Fruit fly (Drosophila melanogaster) whole organism, embryonic: ENCODE data around the gene CG6296.

Source experiments
- Blimp-1 ChIP-seq: fragments of 200-800 bp; sonication (Bioruptor generic); optimal IDR thresholded peaks from 3 replicates; lab custom pipeline; 2018; ENCODE audit warnings: missing biosample characterization, missing genetic modification characterization, mild to moderate bottlenecking, moderate library complexity, missing genetic modification reagents
- CG10321 ChIP-seq: fragments of 200-800 bp; sonication (Bioruptor generic); IDR thresholded peaks from 2 replicates; pipeline ENCODE4 v1.3.6; 2022; ENCODE audit warnings: missing biosample characterization, missing genetic modification characterization
- CG10366 ChIP-seq: fragments of 200-800 bp; sonication (Bioruptor generic); IDR thresholded peaks from 2 replicates; pipeline ENCODE4 v1.3.6; 2022; ENCODE audit warnings: missing biosample characterization, missing genetic modification characterization
- CG10654 ChIP-seq: fragments of 200-800 bp; sonication (Bioruptor generic); optimal IDR thresholded peaks from 2 replicates; lab custom pipeline; 2016; ENCODE audit warnings: missing biosample characterization, missing genetic modification characterization
- CG10979 ChIP-seq: fragments of 200-800 bp; sonication (Bioruptor generic); optimal IDR thresholded peaks from 2 replicates; lab custom pipeline; 2018; ENCODE audit warnings: missing biosample characterization, mild to moderate bottlenecking, missing genetic modification characterization, moderate library complexity
- CG11695 ChIP-seq: fragments of 200-800 bp; sonication (Bioruptor generic); IDR thresholded peaks from 3 replicates; pipeline ENCODE4 v1.3.6; 2022; ENCODE audit warnings: missing biosample characterization, missing genetic modification characterization
- CG12942 ChIP-seq: fragments of 200-800 bp; sonication (Bioruptor generic); optimal IDR thresholded peaks from 3 replicates; lab custom pipeline; 2016; ENCODE audit warnings: missing biosample characterization, missing genetic modification characterization
- CG15073 ChIP-seq: fragments of 200-800 bp; sonication (Bioruptor generic); optimal IDR thresholded peaks from 2 replicates; lab custom pipeline; 2016; ENCODE audit warnings: missing biosample characterization, missing genetic modification characterization
- CG1602 ChIP-seq: fragments of 200-800 bp; sonication (Bioruptor generic); optimal IDR thresholded peaks from 3 replicates; lab custom pipeline; 2016; ENCODE audit warnings: missing biosample characterization, missing genetic modification characterization
- CG17359 ChIP-seq: fragments of 200-800 bp; sonication (Bioruptor generic); optimal IDR thresholded peaks from 3 replicates; lab custom pipeline; 2018; ENCODE audit warnings: missing biosample characterization, mild to moderate bottlenecking, missing genetic modification characterization, moderate library complexity
- CG17568 ChIP-seq: fragments of 200-800 bp; sonication (Bioruptor generic); optimal IDR thresholded peaks from 2 replicates; lab custom pipeline; 2018; ENCODE audit warnings: missing biosample characterization, mild to moderate bottlenecking, missing genetic modification characterization, moderate library complexity
- CG2129 ChIP-seq: fragments of 200-800 bp; sonication (Bioruptor generic); IDR thresholded peaks from 2 replicates; pipeline ENCODE4 v1.3.6; 2022; ENCODE audit warnings: missing biosample characterization, missing genetic modification characterization; ENCODE audit not compliant: partially characterized antibody
- CG31441 ChIP-seq: fragments of 200-800 bp; sonication (Bioruptor generic); IDR thresholded peaks from 2 replicates; pipeline ENCODE4 v1.3.6; 2022; ENCODE audit warnings: missing biosample characterization, missing genetic modification characterization
- CG32767 ChIP-seq: fragments of 200-800 bp; sonication (Bioruptor generic); IDR thresholded peaks from 2 replicates; pipeline ENCODE4 v1.3.6; 2022; ENCODE audit warnings: missing biosample characterization, missing genetic modification characterization
- CG32772 ChIP-seq: fragments of 200-800 bp; sonication (Bioruptor generic); IDR thresholded peaks from 2 replicates; pipeline ENCODE4 v1.3.6; 2022; ENCODE audit warnings: missing biosample characterization, missing genetic modification characterization
- CG3847 ChIP-seq: fragments of 200-800 bp; sonication (Bioruptor generic); IDR thresholded peaks from 2 replicates; pipeline ENCODE4 v1.3.6; 2022; ENCODE audit warnings: missing biosample characterization, missing genetic modification characterization
- CG4617 ChIP-seq: fragments of 200-800 bp; sonication (Bioruptor generic); optimal IDR thresholded peaks from 3 replicates; lab custom pipeline; 2016; ENCODE audit warnings: missing biosample characterization, missing genetic modification characterization, borderline replicate concordance
- CG6683 ChIP-seq: fragments of 200-800 bp; sonication (Bioruptor generic); optimal IDR thresholded peaks from 2 replicates; lab custom pipeline; 2017; ENCODE audit warnings: missing biosample characterization, mild to moderate bottlenecking, missing genetic modification characterization, missing genetic modification reagents
- CG8089 ChIP-seq: fragments of 200-800 bp; sonication (Bioruptor generic); optimal IDR thresholded peaks from 3 replicates; lab custom pipeline; 2016; ENCODE audit warnings: missing biosample characterization, missing genetic modification characterization
- CG8359 ChIP-seq: fragments of 200-800 bp; sonication (Bioruptor generic); optimal IDR thresholded peaks from 2 replicates; lab custom pipeline; 2017; ENCODE audit warnings: missing biosample characterization, mild to moderate bottlenecking, missing genetic modification characterization, borderline replicate concordance
- CoRest ChIP-seq: fragments of 200-800 bp; sonication (Bioruptor generic); optimal IDR thresholded peaks from 3 replicates; lab custom pipeline; 2018; ENCODE audit warnings: missing biosample characterization, mild to moderate bottlenecking, missing genetic modification characterization, moderate library complexity
- D19B ChIP-seq: fragments of 200-800 bp; sonication (Bioruptor generic); optimal IDR thresholded peaks from 2 replicates; lab custom pipeline; 2017; ENCODE audit warnings: missing biosample characterization, mild to moderate bottlenecking, missing genetic modification characterization
- Doc3 ChIP-seq: fragments of 200-800 bp; sonication (Bioruptor generic); IDR thresholded peaks from 3 replicates; pipeline ENCODE4 v1.3.6; 2022; ENCODE audit warnings: missing biosample characterization, missing genetic modification characterization; ENCODE audit not compliant: partially characterized antibody
- Eip74EF ChIP-seq, 2 experiments: fragments of 200-800 bp in 1 of 2; fragments of >200 bp in 1 of 2; sonication (Bioruptor generic) in 1 of 2; optimal IDR thresholded peaks; 2 replicates each; lab custom pipeline; 2017 to 2019; ENCODE audit warnings: missing biosample characterization in 2 of 2, missing genetic modification characterization in 2 of 2, mild to moderate bottlenecking in 1 of 2, moderate library complexity in 1 of 2
- Gug ChIP-seq: fragments of 200-800 bp; sonication (Bioruptor generic); IDR thresholded peaks from 4 replicates; pipeline ENCODE4 v1.3.6; 2022; ENCODE audit warnings: missing biosample characterization, missing genetic modification characterization
- H15 ChIP-seq: fragments of 200-800 bp; sonication (Bioruptor generic); IDR thresholded peaks from 3 replicates; pipeline ENCODE4 v1.3.6; 2022; ENCODE audit warnings: missing biosample characterization, missing genetic modification characterization
- Hmr ChIP-seq: fragments of 200-800 bp; sonication (Bioruptor generic); optimal IDR thresholded peaks from 3 replicates; lab custom pipeline; 2017; ENCODE audit warnings: mild to moderate bottlenecking, missing biosample characterization, missing genetic modification reagents, missing genetic modification characterization
- MTF-1 ChIP-seq: fragments of 200-800 bp; sonication (Bioruptor generic); optimal IDR thresholded peaks from 2 replicates; lab custom pipeline; 2018; ENCODE audit warnings: missing biosample characterization, mild to moderate bottlenecking, missing genetic modification characterization, borderline replicate concordance
- Mrtf ChIP-seq: fragments of 200-800 bp; sonication (Bioruptor generic); IDR thresholded peaks from 3 replicates; pipeline ENCODE4 v1.3.6; 2022; ENCODE audit warnings: missing biosample characterization, missing genetic modification characterization
- Myb ChIP-seq: fragments of 200-800 bp; sonication (Bioruptor generic); optimal IDR thresholded peaks from 2 replicates; lab custom pipeline; 2016; ENCODE audit warnings: missing biosample characterization, missing genetic modification characterization
- Sry-β ChIP-seq: fragments of 200-800 bp; sonication (Bioruptor generic); optimal IDR thresholded peaks from 2 replicates; lab custom pipeline; 2018; ENCODE audit warnings: missing biosample characterization, mild to moderate bottlenecking, missing genetic modification characterization, moderate library complexity
- cwo ChIP-seq: fragments of 200-800 bp; sonication (Bioruptor generic); optimal IDR thresholded peaks from 3 replicates; lab custom pipeline; 2017; ENCODE audit warnings: missing biosample characterization, missing genetic modification characterization, mild to moderate bottlenecking, moderate library complexity, missing genetic modification reagents
- ewg ChIP-seq: fragments of 200-800 bp; sonication (Bioruptor generic); optimal IDR thresholded peaks from 3 replicates; lab custom pipeline; 2017; ENCODE audit warnings: mild to moderate bottlenecking, missing biosample characterization, missing genetic modification reagents, missing genetic modification characterization
- gcm2 ChIP-seq: fragments of 200-800 bp; sonication (Bioruptor generic); optimal IDR thresholded peaks from 2 replicates; lab custom pipeline; 2016; ENCODE audit warnings: missing biosample characterization, missing genetic modification characterization
- grau ChIP-seq: fragments of 200-800 bp; optimal IDR thresholded peaks from 3 replicates; lab custom pipeline; 2019; ENCODE audit warnings: missing biosample characterization, mild to moderate bottlenecking, missing genetic modification characterization, moderate library complexity
- h ChIP-seq: fragments of >200 bp; optimal IDR thresholded peaks from 2 replicates; lab custom pipeline; 2017
- kah ChIP-seq: fragments of 200-800 bp; sonication (Bioruptor generic); optimal IDR thresholded peaks from 2 replicates; lab custom pipeline; 2018; ENCODE audit warnings: missing biosample characterization, mild to moderate bottlenecking, missing genetic modification characterization
- lmd ChIP-seq: fragments of 200-800 bp; sonication (Bioruptor generic); IDR thresholded peaks from 2 replicates; pipeline ENCODE4 v1.3.6; 2022; ENCODE audit warnings: missing biosample characterization, missing genetic modification characterization
- lov ChIP-seq, 2 experiments: fragments of 200-800 bp in 1 of 2; fragments of >200 bp in 1 of 2; sonication (Bioruptor generic) in 1 of 2; IDR thresholded peaks in 1 of 2; optimal IDR thresholded peaks in 1 of 2; 2 replicates in 1 of 2; 3 replicates in 1 of 2; pipeline versions ENCODE4 v1.3.6 to Lab custom; 2017 to 2022; ENCODE audit warnings: missing biosample characterization in 1 of 2, missing genetic modification characterization in 1 of 2
- oc ChIP-seq: fragments of 200-800 bp; sonication (Bioruptor generic); optimal IDR thresholded peaks from 2 replicates; lab custom pipeline; 2018; ENCODE audit warnings: missing biosample characterization, mild to moderate bottlenecking, missing genetic modification characterization, moderate library complexity
- otp ChIP-seq: fragments of 200-800 bp; sonication (Bioruptor generic); IDR thresholded peaks from 3 replicates; pipeline ENCODE4, ENCODE4 v1.3.6; 2022; ENCODE audit warnings: missing biosample characterization, missing genetic modification characterization
- pum ChIP-seq: fragments of 200-800 bp; sonication (Bioruptor generic); optimal IDR thresholded peaks from 2 replicates; lab custom pipeline; 2016; ENCODE audit warnings: missing biosample characterization, missing genetic modification characterization
- scrt ChIP-seq: fragments of 200-800 bp; sonication (Bioruptor generic); optimal IDR thresholded peaks from 2 replicates; lab custom pipeline; 2018; ENCODE audit warnings: missing biosample characterization, mild to moderate bottlenecking, missing genetic modification characterization, moderate library complexity
- sens ChIP-seq: fragments of 200-800 bp; sonication (Bioruptor generic); peaks from one replicate; lab custom pipeline; 2016; ENCODE audit warnings: missing biosample characterization, missing genetic modification characterization
- seq ChIP-seq: fragments of 200-800 bp; sonication (Bioruptor generic); IDR thresholded peaks from 2 replicates; pipeline ENCODE4 v1.3.6; 2022; ENCODE audit warnings: missing biosample characterization, missing genetic modification characterization
- sisA ChIP-seq: fragments of 200-800 bp; sonication (Bioruptor generic); IDR thresholded peaks from 2 replicates; pipeline ENCODE4 v1.3.6; 2022; ENCODE audit warnings: missing biosample characterization, missing genetic modification characterization
- tgo ChIP-seq: fragments of 200-800 bp; sonication (Bioruptor generic); IDR thresholded peaks from 3 replicates; pipeline ENCODE4 v1.3.6; 2022; ENCODE audit warnings: missing biosample characterization, missing genetic modification characterization
- tin ChIP-seq: fragments of 200-800 bp; sonication (Bioruptor generic); optimal IDR thresholded peaks from 3 replicates; lab custom pipeline; 2016; ENCODE audit warnings: missing biosample characterization, missing genetic modification characterization
- tll ChIP-seq, 2 experiments: fragments of 200-800 bp in 1 of 2; fragments of >200 bp in 1 of 2; sonication (Bioruptor generic) in 1 of 2; optimal IDR thresholded peaks; 2 replicates each; lab custom pipeline; 2017 to 2019; ENCODE audit warnings: missing biosample characterization in 2 of 2, missing genetic modification characterization in 2 of 2, mild to moderate bottlenecking in 1 of 2, moderate library complexity in 1 of 2

CG6296 gene

DNA sequence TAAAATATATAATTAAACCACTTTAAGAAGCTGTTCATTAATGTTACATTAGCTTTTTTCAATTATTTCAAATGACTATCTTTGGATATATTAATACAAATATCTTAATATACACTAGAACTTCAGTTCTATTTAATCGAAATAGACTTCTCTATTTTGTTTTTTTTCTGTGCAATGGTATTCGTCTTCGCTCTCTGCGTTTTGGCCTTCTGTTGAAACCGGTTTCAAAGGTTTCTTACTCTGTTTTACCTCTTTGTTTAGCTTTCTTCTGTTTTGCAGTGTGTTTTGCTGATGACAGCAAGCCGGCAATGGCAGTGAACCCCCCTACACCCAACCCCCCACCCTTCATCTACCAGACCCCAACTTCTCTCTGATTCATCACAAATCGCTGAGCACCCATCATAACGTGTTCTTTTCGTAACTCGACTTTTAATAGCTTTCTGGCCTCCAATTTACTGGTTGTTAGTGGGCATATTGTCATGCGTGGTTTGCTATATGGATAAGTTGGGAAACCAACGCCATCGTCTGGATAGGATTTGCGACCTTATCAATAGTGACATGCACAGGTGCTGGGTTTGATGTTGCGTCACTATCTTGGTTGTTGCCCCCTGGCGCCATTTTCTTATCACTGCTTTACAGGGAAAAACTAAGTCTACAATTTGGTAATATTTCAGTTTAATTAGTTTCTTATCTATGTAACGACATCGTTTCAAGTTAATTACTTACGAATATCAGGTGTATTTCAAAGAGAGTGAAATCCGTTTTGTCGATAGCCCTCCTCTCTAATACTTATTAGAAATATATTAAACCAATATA is 36.2 kb downstream of the CG6296 start (continued):
- no peak for TF ChIP-seq MTF-1 (GFP tag; lab: Kevin White, UChicago)
- TF ChIP-seq CG15073 (GFP tag; lab: Kevin White, UChicago), result no peak
- no peak for TF ChIP-seq CG17359
- peak; percentile 12 for TF ChIP-seq sens (GFP tag; lab: Kevin White, UChicago)
- TF ChIP-seq CG17568 (GFP tag; lab: Kevin White, UChicago), result no peak
- no peak for TF ChIP-seq Gug (GFP tag; lab: Robert Waterston, UW)
- no peak for TF ChIP-seq pum
- TF ChIP-seq Hmr (GFP tag; lab: Kevin White, UChicago), result peak; percentile 5
- no peak for TF ChIP-seq ewg (GFP tag; lab: Kevin White, UChicago)
- peak; percentile 51 for TF ChIP-seq CoRest (tag; lab: Kevin White, UChicago)
- no peak for TF ChIP-seq Myb (GFP tag; lab: Kevin White, UChicago)
- no peak for TF ChIP-seq CG31441 (GFP tag; lab: Robert Waterston, UW)
- no peak for TF ChIP-seq lmd
- TF ChIP-seq CG1602 (GFP tag; lab: Kevin White, UChicago), result no peak
- peak; percentile 13 for TF ChIP-seq CG10979
- no peak for TF ChIP-seq Eip74EF (GFP tag; optimal IDR thresholded peaks at IDR 0.05; lab: Kevin White, UChicago)
- no peak for TF ChIP-seq CG32772
- TF ChIP-seq Doc3, result no peak
- TF ChIP-seq gcm2, result no peak
- no peak for TF ChIP-seq CG4617
- TF ChIP-seq seq, result no peak
- no peak for TF ChIP-seq CG12942 (GFP tag; lab: Kevin White, UChicago)
- no peak for TF ChIP-seq oc
- no peak for TF ChIP-seq CG2129 (GFP tag; lab: Robert Waterston, UW)
- TF ChIP-seq tin (GFP tag; lab: Kevin White, UChicago), result no peak
- no peak for TF ChIP-seq sisA
- no peak for TF ChIP-seq cwo (GFP tag; lab: Kevin White, UChicago)
- TF ChIP-seq CG3847, result no peak
- no peak for TF ChIP-seq D19B
- TF ChIP-seq H15 (GFP tag; lab: Robert Waterston, UW), result no peak
- TF ChIP-seq CG10654, result no peak
- no peak for TF ChIP-seq h
- TF ChIP-seq CG6683 (GFP tag; lab: Kevin White, UChicago), result no peak
- no peak for TF ChIP-seq lov (optimal IDR thresholded peaks at IDR 0.05; lab: Kevin White, UChicago)
- TF ChIP-seq lov (GFP tag; IDR thresholded peaks at IDR 0.05; lab: Robert Waterston, UW), result no peak
- no peak for TF ChIP-seq Sry-β (GFP tag; lab: Kevin White, UChicago)
- no peak for TF ChIP-seq CG11695 (GFP tag; lab: Robert Waterston, UW)
- no peak for TF ChIP-seq tll (GFP tag; optimal IDR thresholded peaks at IDR 0.05; lab: Kevin White, UChicago)
- TF ChIP-seq CG10321, result no peak
- TF ChIP-seq CG32767, result no peak
- peak; percentile 45 for TF ChIP-seq Blimp-1
- TF ChIP-seq scrt, result no peak
- no peak for TF ChIP-seq otp
- no peak for TF ChIP-seq CG10366 (GFP tag; lab: Robert Waterston, UW)
- TF ChIP-seq Mrtf, result no peak
- no peak; the same call in 2 of the 3 replicates for TF ChIP-seq tgo
- no peak for TF ChIP-seq CG8359 (GFP tag; lab: Kevin White, UChicago)
- peak; percentile 43 for TF ChIP-seq grau (tag; lab: Kevin White, UChicago)
- TF ChIP-seq kah (GFP tag; lab: Kevin White, UChicago), result no peak
- no peak for TF ChIP-seq CG8089 (GFP tag; lab: Kevin White, UChicago)
